Worm (Caenorhabditis elegans): ENCODE measurements around the gene C04C3.14.
"Not testable (repeated sequence)": the region's sequence is repeated elsewhere in the genome, so short reads cannot be mapped to it uniquely, and the experiment has no call there.

The C04C3.14 gene

ce11 chrIV:3400941-3401340 lies 5.3 kb downstream of the C04C3.14 start:
- TF ChIP-seq elt-2 (tag; optimal IDR thresholded peaks at IDR 0.05) (peak; percentile 58), zag-1 (tag; optimal IDR thresholded peaks at IDR 0.05) (no peak), lin-15B (tag; optimal IDR thresholded peaks at IDR 0.05) (no peak)

ce11 chrIV:3415383-3415782 lies 19.7 kb downstream of the C04C3.14 start, which contains the start of gene lgc-9:
Gene lgc-9, plus strand, starts transcription at chrIV:3415683.
- TF ChIP-seq skn-1 (tag; optimal IDR thresholded peaks at IDR 0.05) (no peak), ama-1 (optimal IDR thresholded peaks at IDR 0.05) (no peak), ceh-63 (GFP tag; optimal IDR thresholded peaks at IDR 0.05) (no peak), irx-1 (tag; optimal IDR thresholded peaks at IDR 0.05) (no peak), lin-15B (tag; optimal IDR thresholded peaks at IDR 0.05) (no peak), hlh-4 (tag; optimal IDR thresholded peaks at IDR 0.05) (no peak), elt-3 (tag; optimal IDR thresholded peaks at IDR 0.05) (no peak)

DNA sequence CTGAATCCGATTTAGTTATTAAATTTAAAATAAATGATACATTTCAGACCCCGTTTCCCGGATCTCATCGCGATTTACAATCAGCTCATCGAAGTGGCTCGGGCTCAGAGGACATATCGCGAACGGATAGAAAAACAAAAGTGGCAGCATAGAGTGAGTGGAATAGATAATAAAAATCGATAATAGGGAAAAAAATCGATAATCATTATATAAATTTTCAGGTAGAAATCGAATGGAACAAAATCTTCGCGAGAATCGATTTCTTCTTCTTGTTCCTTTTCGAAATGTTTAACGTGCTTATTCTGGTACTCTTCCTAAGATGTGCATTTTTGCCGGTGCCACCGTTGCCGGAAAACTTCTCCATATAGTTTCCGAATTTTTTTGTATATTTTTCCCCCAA lies 23.1 kb downstream of the C04C3.14 start:
- TF ChIP-seq nhr-85 (tag) (no peak), sptf-1 (tag; optimal IDR thresholded peaks at IDR 0.05) (no peak), efl-1 (optimal IDR thresholded peaks at IDR 0.05) (no peak), efl-1 (GFP tag; optimal IDR thresholded peaks at IDR 0.05 in 1 of 2) (peak in 1 of 2 experiments; percentile 37)

DNA sequence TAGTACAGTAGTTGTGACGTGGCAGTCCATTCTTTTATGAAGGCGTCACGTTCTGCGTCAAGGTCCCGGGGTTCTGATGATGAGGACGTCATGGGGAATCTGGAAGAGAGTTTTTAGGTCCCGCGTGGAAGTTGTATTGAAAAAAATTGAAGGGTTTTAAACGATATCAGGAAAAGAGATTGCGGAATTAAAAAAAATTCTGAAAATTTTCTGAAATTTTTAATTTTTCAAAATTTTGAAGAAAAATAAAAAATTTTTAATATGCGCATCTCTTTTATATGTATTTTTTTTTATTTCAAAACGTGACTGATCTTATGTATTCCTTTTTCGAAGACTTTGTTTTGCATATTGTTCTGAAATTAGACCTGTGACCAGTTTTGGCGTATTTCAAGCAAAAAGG lies 26.8 kb downstream of the C04C3.14 start, which contains the start of gene C04C3.6:
C04C3.6 (minus strand) TSS at position 101 of the 400 bp plus-strand sequence.
- TF ChIP-seq ztf-11 (tag; optimal IDR thresholded peaks at IDR 0.05): no peak
- TF ChIP-seq hlh-4 (tag; optimal IDR thresholded peaks at IDR 0.05): no peak
- no peak for TF ChIP-seq ztf-4 (tag; optimal IDR thresholded peaks at IDR 0.05)
- TF ChIP-seq snpc-4 (tag; optimal IDR thresholded peaks at IDR 0.05): no peak
- no peak for TF ChIP-seq isw-1 (GFP tag; IDR thresholded peaks at IDR 0.05)
- TF ChIP-seq skn-1 (tag; optimal IDR thresholded peaks at IDR 0.05): no peak
- no peak for TF ChIP-seq nhr-47 (tag; optimal IDR thresholded peaks at IDR 0.05)
- no peak for TF ChIP-seq unc-130 (tag; optimal IDR thresholded peaks at IDR 0.05)

ce11 chrIV:3428434-3428950 lies 32.8 kb downstream of the C04C3.14 start, which contains the start of the genes C04C3.9 and srz-60:
Gene C04C3.9, minus strand, starts transcription at chrIV:3428534.
Gene srz-60, plus strand, starts transcription at chrIV:3428900.
- TF ChIP-seq nhr-76 (tag; optimal IDR thresholded peaks at IDR 0.05) (no peak), lin-39 (tag; optimal IDR thresholded peaks at IDR 0.05) (no peak), snpc-4 (tag; optimal IDR thresholded peaks at IDR 0.05) (no peak), fos-1 (tag; optimal IDR thresholded peaks at IDR 0.05) (no peak), tlp-1 (tag; optimal IDR thresholded peaks at IDR 0.05) (no peak)

DNA sequence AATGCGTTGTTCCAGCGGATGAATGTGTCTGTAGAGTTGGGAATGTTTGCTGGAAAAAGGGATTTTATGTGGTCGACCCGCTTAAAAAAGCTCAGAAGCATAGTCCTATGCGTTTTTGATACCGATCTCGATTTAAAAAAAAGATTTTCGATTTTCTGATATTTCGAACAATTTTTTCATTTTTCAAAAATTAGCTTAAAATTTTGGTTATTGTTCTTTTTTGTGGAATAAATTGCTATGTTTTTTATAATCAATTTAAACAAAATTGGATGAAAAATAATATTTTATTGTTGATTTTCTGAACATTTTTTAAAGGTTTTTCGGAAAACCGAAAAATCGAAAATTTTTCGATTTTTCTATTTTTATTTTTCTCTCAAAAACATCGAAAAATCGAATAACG lies 37.7 kb downstream of the C04C3.14 start, which contains the start of gene C04C3.7:
C04C3.7 (minus strand) TSS at position 101 of the 400 bp plus-strand sequence.
- TF ChIP-seq hpl-2 (GFP tag; optimal IDR thresholded peaks at IDR 0.05); ceh-8 (GFP tag; optimal IDR thresholded peaks at IDR 0.05); fkh-8 (tag; optimal IDR thresholded peaks at IDR 0.05): not testable (repeated sequence)

- TF ChIP-seq efl-3 (GFP tag; optimal IDR thresholded peaks at IDR 0.05): no peak
- no peak for TF ChIP-seq tbx-2 (tag; optimal IDR thresholded peaks at IDR 0.05)
- TF ChIP-seq jun-1 (tag; optimal IDR thresholded peaks at IDR 0.05): no peak
- no peak for TF ChIP-seq unc-62 (GFP tag; optimal IDR thresholded peaks at IDR 0.05)
These were observed 40.3 kb downstream of the C04C3.14 start, which contains the start of gene srz-32 for ce11 chrIV:3436021-3436420. Gene srz-32, plus strand, starts transcription at chrIV:3436321.
